Comparison of ENCODE assay signal across 1 fruit fly cellular context in the genomic region with DNA sequence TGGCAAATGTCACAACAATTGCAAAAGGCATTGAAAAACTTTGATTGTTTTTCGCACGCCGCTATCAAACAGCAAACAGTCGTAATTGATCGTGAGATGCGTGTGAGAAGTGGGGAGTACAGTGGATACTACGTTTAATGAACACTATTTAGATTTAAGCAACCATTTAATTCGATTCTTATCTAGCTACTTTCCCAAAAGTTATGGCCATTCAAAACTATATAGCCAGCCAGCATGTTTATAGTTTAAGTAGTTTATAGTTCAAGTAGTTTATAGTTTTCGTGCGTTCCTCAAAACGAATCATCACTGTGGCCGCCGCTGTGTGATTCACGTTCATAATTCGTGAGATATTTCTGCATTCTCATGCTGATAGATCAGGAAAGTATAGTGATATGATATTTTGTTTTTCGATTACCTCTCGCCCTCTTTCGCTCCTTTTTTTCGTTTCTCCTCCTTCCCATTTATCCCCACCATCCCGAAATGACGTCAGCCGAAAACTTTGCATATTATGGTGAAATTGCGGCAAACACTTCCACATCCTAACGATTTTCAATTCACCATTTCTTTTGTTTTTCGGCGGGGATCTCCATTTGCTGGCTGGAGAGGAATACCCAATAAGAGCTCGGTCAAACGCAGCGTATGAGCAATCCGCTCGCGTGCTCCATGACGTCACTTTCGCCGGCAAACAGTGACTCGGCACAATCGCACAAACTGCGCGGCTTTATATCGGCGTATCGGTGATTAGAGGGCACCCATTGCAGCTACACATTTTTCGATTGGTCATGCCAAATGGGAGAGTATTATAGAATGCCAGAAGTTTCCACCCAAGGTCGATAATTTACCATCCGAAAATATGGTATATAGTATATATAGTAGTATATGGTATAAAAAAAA.
A peak's percentile ranks its signal among the peaks of the same experiment; 100 is the strongest.
TF ChIP-seq lines count a peak whose summit lies in the region.

No protein-coding gene starts in this region.

TF ChIP-seq in whole organism, embryonic, 481 proteins besides CTCF, POLR2A, EP300 and RAD21 (continued from another document):
- TF ChIP-seq gsb-n (tag; optimal IDR thresholded peaks at IDR 0.05; lab: Kevin White, UChicago), result no peak
- peak; percentile 43 for TF ChIP-seq CG15011 (GFP tag; optimal IDR thresholded peaks at IDR 0.05; lab: Kevin White, UChicago)
- TF ChIP-seq HLHmδ (GFP tag; optimal IDR thresholded peaks at IDR 0.05; lab: Kevin White, UChicago), result no peak
- no peak for TF ChIP-seq D (optimal IDR thresholded peaks at IDR 0.05; lab: Kevin White, UChicago)
- no peak for TF ChIP-seq D (GFP tag; optimal IDR thresholded peaks at IDR 0.05; lab: Kevin White, UChicago)
- peak; percentile 20 for TF ChIP-seq CG1602 (GFP tag; optimal IDR thresholded peaks at IDR 0.05; lab: Kevin White, UChicago)
- TF ChIP-seq CG7786 (GFP tag; optimal IDR thresholded peaks at IDR 0.05; lab: Kevin White, UChicago), result peak; percentile 69
- TF ChIP-seq CG10979 (tag; optimal IDR thresholded peaks at IDR 0.05; lab: Kevin White, UChicago), result no peak
- TF ChIP-seq insv (GFP tag; optimal IDR thresholded peaks at IDR 0.05; lab: Kevin White, UChicago), result no peak
- no peak for TF ChIP-seq hbn (GFP tag; IDR thresholded peaks at IDR 0.05; lab: Robert Waterston, UW; ENCODE audit: partially characterized antibody)
- peak; percentile 9 for TF ChIP-seq tio (GFP tag; optimal IDR thresholded peaks at IDR 0.05; lab: Kevin White, UChicago)
- TF ChIP-seq fd96Cb (tag; optimal IDR thresholded peaks at IDR 0.05; lab: Kevin White, UChicago), result peak; percentile 7
- no peak for TF ChIP-seq CG1529 (GFP tag; optimal IDR thresholded peaks at IDR 0.05; lab: Kevin White, UChicago)
- no peak for TF ChIP-seq seq (GFP tag; IDR thresholded peaks at IDR 0.05; lab: Robert Waterston, UW)
- TF ChIP-seq sens (GFP tag; lab: Kevin White, UChicago), result peak; percentile 72
- peak; percentile 19 for TF ChIP-seq CG12942 (GFP tag; optimal IDR thresholded peaks at IDR 0.05; lab: Kevin White, UChicago)
- TF ChIP-seq emc (GFP tag; optimal IDR thresholded peaks at IDR 0.05; lab: Kevin White, UChicago), result peak; percentile 36
- peak; percentile 82 for TF ChIP-seq Fer3 (tag; optimal IDR thresholded peaks at IDR 0.05; lab: Kevin White, UChicago)
- peak; percentile 58; the same call in 2 of the 4 replicates for TF ChIP-seq Gug (GFP tag; IDR thresholded peaks at IDR 0.05; lab: Robert Waterston, UW)
- TF ChIP-seq CG5245 (GFP tag; optimal IDR thresholded peaks at IDR 0.05; lab: Kevin White, UChicago), result no peak
- no peak for TF ChIP-seq CG15696 (tag; optimal IDR thresholded peaks at IDR 0.05; lab: Kevin White, UChicago)
- TF ChIP-seq Hsf (GFP tag; optimal IDR thresholded peaks at IDR 0.05; lab: Kevin White, UChicago), result peak; percentile 51
- TF ChIP-seq CG10462 (GFP tag; optimal IDR thresholded peaks at IDR 0.05; lab: Kevin White, UChicago), result no peak
- TF ChIP-seq prd (optimal IDR thresholded peaks at IDR 0.05; lab: Kevin White, UChicago), result no peak
- peak; percentile 47; the same call in 2 of the 3 replicates for TF ChIP-seq prd (GFP tag; IDR thresholded peaks at IDR 0.05; lab: Robert Waterston, UW)
- TF ChIP-seq CG8388 (GFP tag; optimal IDR thresholded peaks at IDR 0.05; lab: Kevin White, UChicago), result peak; percentile 1
- 0 out of 2 replicates have a peak, but pooled peaks have one; percentile 14 for TF ChIP-seq CG1024 (GFP tag; IDR thresholded peaks at IDR 0.05; lab: Robert Waterston, UW)
- TF ChIP-seq tna (GFP tag; IDR thresholded peaks at IDR 0.05; lab: Robert Waterston, UW; ENCODE audit: partially characterized antibody), result no peak
- TF ChIP-seq Dll (GFP tag; IDR thresholded peaks at IDR 0.05; lab: Robert Waterston, UW; ENCODE audit: partially characterized antibody), result no peak
- TF ChIP-seq Sry-β (GFP tag; optimal IDR thresholded peaks at IDR 0.05; lab: Kevin White, UChicago), result no peak
- no peak for TF ChIP-seq Lhr (GFP tag; optimal IDR thresholded peaks at IDR 0.05; lab: Kevin White, UChicago)
- TF ChIP-seq usp (GFP tag; optimal IDR thresholded peaks at IDR 0.05; lab: Kevin White, UChicago), result no peak
- no peak for TF ChIP-seq CG8089 (GFP tag; optimal IDR thresholded peaks at IDR 0.05; lab: Kevin White, UChicago)
- TF ChIP-seq HLH3B (GFP tag; IDR thresholded peaks at IDR 0.05; lab: Robert Waterston, UW), result peak; percentile 21; the same call in 1 of the 2 replicates
- TF ChIP-seq CG7372 (GFP tag; IDR thresholded peaks at IDR 0.05; lab: Robert Waterston, UW), result peak; percentile 21; the same call in 1 of the 2 replicates
- peak; percentile 78 for TF ChIP-seq zfh2 (GFP tag; optimal IDR thresholded peaks at IDR 0.05; lab: Kevin White, UChicago)
- no peak for TF ChIP-seq CG6791 (GFP tag; IDR thresholded peaks at IDR 0.05; lab: Robert Waterston, UW; ENCODE audit: partially characterized antibody)
- TF ChIP-seq Trl (optimal IDR thresholded peaks at IDR 0.05; lab: Kevin White, UChicago), result no peak
- TF ChIP-seq Trl (GFP tag; optimal IDR thresholded peaks at IDR 0.05; lab: Kevin White, UChicago), result peak; percentile 11
- TF ChIP-seq sob (GFP tag; IDR thresholded peaks at IDR 0.05; lab: Robert Waterston, UW), result peak; percentile 76
- no peak for TF ChIP-seq zen (tag; optimal IDR thresholded peaks at IDR 0.05; lab: Kevin White, UChicago)
- TF ChIP-seq CG12391 (tag; optimal IDR thresholded peaks at IDR 0.05; lab: Kevin White, UChicago), result peak; percentile 44
- TF ChIP-seq toy (GFP tag; IDR thresholded peaks at IDR 0.05; lab: Robert Waterston, UW), result peak; percentile 45; the same call in 1 of the 2 replicates
- peak; percentile 23 for TF ChIP-seq Chrac-16 (GFP tag; optimal IDR thresholded peaks at IDR 0.05; lab: Kevin White, UChicago)
